Fruit fly (Drosophila melanogaster): ENCODE results near the gene alpha-Est5.

The alpha-Est5 gene

dm6 chr3R:7524160-7524559 is 12.0 kb downstream of the alpha-Est5 start (continued):
- TF ChIP-seq CG3281 (GFP tag; optimal IDR thresholded peaks at IDR 0.05) = peak; percentile 66
- TF ChIP-seq PHDP (tag; optimal IDR thresholded peaks at IDR 0.05) = peak; percentile 33
- peak; percentile 33 for TF ChIP-seq CG2678 (tag; optimal IDR thresholded peaks at IDR 0.05)

DNA sequence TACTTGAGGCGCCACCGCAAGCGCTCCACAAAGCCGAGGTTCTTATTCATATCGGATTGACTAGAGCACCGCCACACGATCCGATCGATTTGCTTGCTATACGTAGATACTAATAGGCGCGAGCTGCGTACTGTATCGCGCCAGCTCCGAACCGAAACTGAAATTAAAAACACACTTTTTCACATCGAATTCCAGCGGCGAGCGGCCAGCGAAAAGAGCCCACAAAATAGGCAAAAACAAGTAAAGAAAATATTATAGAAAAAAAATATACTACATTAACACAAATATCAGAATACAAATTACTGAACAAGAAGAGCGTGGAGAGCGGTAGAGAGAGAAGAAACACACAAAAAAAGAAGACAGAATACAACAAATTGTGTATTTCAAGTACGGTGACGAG is 12.6 kb downstream of the alpha-Est5 start, which contains the start of gene alpha-Est7:
Gene alpha-Est7 (minus strand): TSS at position 160 of the 400 bp plus-strand sequence.
- no peak for TF ChIP-seq dmrt11E (tag; optimal IDR thresholded peaks at IDR 0.05)
- TF ChIP-seq Trl (optimal IDR thresholded peaks at IDR 0.05) = peak in 1 of 2 experiments; percentile 16
- TF ChIP-seq Trl (GFP tag; optimal IDR thresholded peaks at IDR 0.05) = no peak
- TF ChIP-seq CG3726 (GFP tag; IDR thresholded peaks at IDR 0.05) = no peak
- no peak for TF ChIP-seq Blimp-1 (GFP tag; optimal IDR thresholded peaks at IDR 0.05)
- 0 out of 2 replicates have a peak, but pooled peaks have one; percentile 3 for TF ChIP-seq amos (GFP tag; IDR thresholded peaks at IDR 0.05; ENCODE audit: partially characterized antibody)
- peak; percentile 70; the same call in 1 of the 3 replicates for TF ChIP-seq CG6175 (GFP tag; IDR thresholded peaks at IDR 0.05)
- peak; percentile 20 for TF ChIP-seq corto (GFP tag; optimal IDR thresholded peaks at IDR 0.05)
- TF ChIP-seq Med (GFP tag) = peak; percentile 23
- TF ChIP-seq lov (optimal IDR thresholded peaks at IDR 0.05) = no peak
- TF ChIP-seq lov (GFP tag; IDR thresholded peaks at IDR 0.05) = no peak
- TF ChIP-seq fru (optimal IDR thresholded peaks at IDR 0.05) = no peak
- no peak for TF ChIP-seq fd96Cb (tag; optimal IDR thresholded peaks at IDR 0.05)
- no peak for TF ChIP-seq bcd (GFP tag; optimal IDR thresholded peaks at IDR 0.05)
- TF ChIP-seq CG8290 (GFP tag; optimal IDR thresholded peaks at IDR 0.05) = no peak
- no peak for TF ChIP-seq CG8290 (tag; optimal IDR thresholded peaks at IDR 0.05)
- no peak for TF ChIP-seq CG13894 (tag; optimal IDR thresholded peaks at IDR 0.05)
- 0 out of 2 replicates have a peak, but pooled peaks have one; percentile 7 for TF ChIP-seq Drgx (GFP tag; IDR thresholded peaks at IDR 0.05)
- no peak for TF ChIP-seq schlank (tag; optimal IDR thresholded peaks at IDR 0.05)
- TF ChIP-seq sd (tag; optimal IDR thresholded peaks at IDR 0.05) = peak; percentile 74
- peak; percentile 84; the same call in 2 of the 3 replicates for TF ChIP-seq CG2199 (GFP tag; IDR thresholded peaks at IDR 0.05)
- no peak for TF ChIP-seq CG9797 (GFP tag; optimal IDR thresholded peaks at IDR 0.05)

- TF ChIP-seq pzg (GFP tag; optimal IDR thresholded peaks at IDR 0.05) (no peak), CG5180 (GFP tag; optimal IDR thresholded peaks at IDR 0.05) (no peak), Hr51 (GFP tag; optimal IDR thresholded peaks at IDR 0.05) (no peak), PHDP (tag; optimal IDR thresholded peaks at IDR 0.05) (peak; percentile 4), sens (GFP tag) (peak; percentile 67), CG8281 (tag; optimal IDR thresholded peaks at IDR 0.05) (no peak), pnt (GFP tag; optimal IDR thresholded peaks at IDR 0.05) (no peak), abd-A (tag; optimal IDR thresholded peaks at IDR 0.05) (peak; percentile 52), CG34376 (GFP tag; optimal IDR thresholded peaks at IDR 0.05) (peak; percentile 51), mirr (GFP tag; optimal IDR thresholded peaks at IDR 0.05) (peak; percentile 44), exex (tag; optimal IDR thresholded peaks at IDR 0.05) (peak; percentile 52), CG15601 (tag; optimal IDR thresholded peaks at IDR 0.05) (no peak), CG18599 (GFP tag; optimal IDR thresholded peaks at IDR 0.05) (peak; percentile 22), CTCF (GFP tag; optimal IDR thresholded peaks at IDR 0.05) (no peak), CG33557 (GFP tag; optimal IDR thresholded peaks at IDR 0.05) (peak; percentile 12), Med (GFP tag) (peak; percentile 58), CG42726 (GFP tag; IDR thresholded peaks at IDR 0.05; ENCODE audit: partially characterized antibody) (no peak), CG15696 (tag; optimal IDR thresholded peaks at IDR 0.05) (peak; percentile 5), CG7987 (GFP tag; optimal IDR thresholded peaks at IDR 0.05) (peak; percentile 6), crp (GFP tag; optimal IDR thresholded peaks at IDR 0.05) (no peak)
Observed at dm6 chr3R:7522266-7522955, 13.8 kb downstream of the alpha-Est5 start.
